Fruit fly (Drosophila melanogaster): ENCODE results near the gene p38c.

Gene p38c

dm6 chr3R:24169362-24169761 lies 19.4 kb upstream of the p38c start, which contains the start of gene CG5510 (continued):
- TF ChIP-seq row (GFP tag; IDR thresholded peaks at IDR 0.05) (peak; percentile 83), pnt (GFP tag; optimal IDR thresholded peaks at IDR 0.05) (peak; percentile 7), bab2 (GFP tag; optimal IDR thresholded peaks at IDR 0.05) (no peak), Atf-2 (GFP tag; optimal IDR thresholded peaks at IDR 0.05) (no peak), CG11247 (GFP tag; IDR thresholded peaks at IDR 0.05) (peak; percentile 63; the same call in 1 of the 2 replicates), ro (GFP tag; IDR thresholded peaks at IDR 0.05) (no peak), CG12744 (GFP tag; optimal IDR thresholded peaks at IDR 0.05) (peak; percentile 8), sr (GFP tag; IDR thresholded peaks at IDR 0.05) (no peak), CG10431 (GFP tag; optimal IDR thresholded peaks at IDR 0.05) (no peak), CG8388 (GFP tag; optimal IDR thresholded peaks at IDR 0.05) (peak; percentile 28), CG17385 (GFP tag; optimal IDR thresholded peaks at IDR 0.05) (no peak), CG4360 (GFP tag; IDR thresholded peaks at IDR 0.05) (no peak), CG6254 (GFP tag; optimal IDR thresholded peaks at IDR 0.05) (no peak), CG10321 (GFP tag; IDR thresholded peaks at IDR 0.05) (no peak), emc (GFP tag; optimal IDR thresholded peaks at IDR 0.05) (no peak), Lpt (GFP tag; optimal IDR thresholded peaks at IDR 0.05) (no peak), pfk (GFP tag; optimal IDR thresholded peaks at IDR 0.05) (peak; percentile 7), Camta (GFP tag; optimal IDR thresholded peaks at IDR 0.05) (peak; percentile 58), caup (GFP tag; optimal IDR thresholded peaks at IDR 0.05; ENCODE audit: severe bottlenecking) (peak; percentile 68), tup (GFP tag; optimal IDR thresholded peaks at IDR 0.05) (no peak), CG11093 (GFP tag; IDR thresholded peaks at IDR 0.05) (no peak), insv (GFP tag; optimal IDR thresholded peaks at IDR 0.05) (no peak), grn (GFP tag; optimal IDR thresholded peaks at IDR 0.05) (no peak), peb (GFP tag; IDR thresholded peaks at IDR 0.05) (0 out of 2 replicates have a peak, but pooled peaks have one; percentile 11), unpg (GFP tag; optimal IDR thresholded peaks at IDR 0.05) (no peak), B-H1 (GFP tag; IDR thresholded peaks at IDR 0.05) (no peak), CG13624 (GFP tag; optimal IDR thresholded peaks at IDR 0.05) (peak; percentile 80), CG18262 (tag; optimal IDR thresholded peaks at IDR 0.05) (no peak), Kr (GFP tag; optimal IDR thresholded peaks at IDR 0.05) (no peak), CG10654 (GFP tag; optimal IDR thresholded peaks at IDR 0.05) (no peak), gt (GFP tag; IDR thresholded peaks at IDR 0.05) (no peak), CG9797 (GFP tag; optimal IDR thresholded peaks at IDR 0.05) (peak; percentile 57), pho (GFP tag; optimal IDR thresholded peaks at IDR 0.05) (peak; percentile 74), hth (optimal IDR thresholded peaks at IDR 0.05) (no peak), Awh (GFP tag; IDR thresholded peaks at IDR 0.05) (no peak), CG12391 (tag; optimal IDR thresholded peaks at IDR 0.05) (peak; percentile 45), CG12236 (GFP tag; optimal IDR thresholded peaks at IDR 0.05) (no peak), z (GFP tag; IDR thresholded peaks at IDR 0.05) (no peak), zen2 (GFP tag; IDR thresholded peaks at IDR 0.05; ENCODE audit: partially characterized antibody) (peak; percentile 97), chm (GFP tag; IDR thresholded peaks at IDR 0.05) (peak; percentile 46; the same call in 1 of the 2 replicates), CG9437 (GFP tag; optimal IDR thresholded peaks at IDR 0.05) (no peak), klu (GFP tag; IDR thresholded peaks at IDR 0.05) (no peak), gcm2 (GFP tag; optimal IDR thresholded peaks at IDR 0.05) (no peak), Dip2 (GFP tag; IDR thresholded peaks at IDR 0.05) (no peak), mirr (GFP tag; optimal IDR thresholded peaks at IDR 0.05) (peak; percentile 30), CG16813 (GFP tag; IDR thresholded peaks at IDR 0.05; ENCODE audit: partially characterized antibody) (peak; percentile 98), Mad (GFP tag; optimal IDR thresholded peaks at IDR 0.05) (peak; percentile 75), cg (GFP tag; optimal IDR thresholded peaks at IDR 0.05) (no peak), Dbx (GFP tag; IDR thresholded peaks at IDR 0.05) (peak; percentile 84), CG12155 (GFP tag; optimal IDR thresholded peaks at IDR 0.05) (peak; percentile 28), ftz-f1 (GFP tag; optimal IDR thresholded peaks at IDR 0.05) (peak; percentile 92), CG18011 (GFP tag; optimal IDR thresholded peaks at IDR 0.05) (no peak), so (GFP tag; IDR thresholded peaks at IDR 0.05) (no peak)

All from whole organism, embryonic.